Fruit fly (Drosophila melanogaster) whole organism, embryonic: Measurements from ENCODE around the gene anox.
A peak's percentile ranks its signal among the peaks of the same experiment; 100 is the strongest.

Experiments
- Blimp-1 ChIP-seq: fragments of 200-800 bp; sonication (Bioruptor generic); optimal IDR thresholded peaks from 3 replicates; lab custom pipeline; 2018; ENCODE audit warnings: missing biosample characterization, missing genetic modification characterization, mild to moderate bottlenecking, moderate library complexity, missing genetic modification reagents
- CG10431 ChIP-seq: fragments of 200-800 bp; sonication (Bioruptor generic); optimal IDR thresholded peaks from 3 replicates; lab custom pipeline; 2018; ENCODE audit warnings: missing biosample characterization, mild to moderate bottlenecking, missing genetic modification characterization
- CG10543 ChIP-seq: fragments of 200-800 bp; sonication (Bioruptor generic); optimal IDR thresholded peaks from 3 replicates; lab custom pipeline; 2017; ENCODE audit warnings: missing biosample characterization, mild to moderate bottlenecking, missing genetic modification characterization, moderate library complexity
- CG10654 ChIP-seq: fragments of 200-800 bp; sonication (Bioruptor generic); optimal IDR thresholded peaks from 2 replicates; lab custom pipeline; 2016; ENCODE audit warnings: missing biosample characterization, missing genetic modification characterization
- CG11456 ChIP-seq: fragments of 200-800 bp; sonication (Bioruptor generic); IDR thresholded peaks from 3 replicates; pipeline ENCODE4 v1.3.6; 2022; ENCODE audit warnings: missing biosample characterization, missing genetic modification characterization
- CG11560 ChIP-seq: fragments of 200-800 bp; sonication (Bioruptor generic); IDR thresholded peaks from 3 replicates; pipeline ENCODE4 v1.3.6; 2022; ENCODE audit warnings: missing biosample characterization, missing genetic modification characterization
- CG12219 ChIP-seq: fragments of 200-800 bp; sonication (Bioruptor generic); optimal IDR thresholded peaks from 3 replicates; lab custom pipeline; 2018; ENCODE audit warnings: missing biosample characterization, mild to moderate bottlenecking, missing genetic modification characterization
- CG1233 ChIP-seq: fragments of 200-800 bp; sonication (Bioruptor generic); optimal IDR thresholded peaks from 4 replicates; lab custom pipeline; 2018; ENCODE audit warnings: missing biosample characterization, mild to moderate bottlenecking, missing genetic modification characterization
- CG14860 ChIP-seq: fragments of 200-800 bp; sonication (Bioruptor generic); IDR thresholded peaks from 3 replicates; pipeline ENCODE4 v1.3.6; 2022; ENCODE audit warnings: missing biosample characterization, missing genetic modification characterization; ENCODE audit not compliant: partially characterized antibody
- CG15479 ChIP-seq: fragments of 200-800 bp; sonication (Bioruptor generic); optimal IDR thresholded peaks from 3 replicates; lab custom pipeline; 2019; ENCODE audit warnings: missing biosample characterization, mild to moderate bottlenecking, missing genetic modification characterization, moderate library complexity
- CG17186 ChIP-seq: fragments of 200-800 bp; sonication (Bioruptor generic); optimal IDR thresholded peaks from 3 replicates; lab custom pipeline; 2017; ENCODE audit warnings: missing biosample characterization, missing genetic modification reagents, missing genetic modification characterization
- CG18262 ChIP-seq: fragments of 200-800 bp; optimal IDR thresholded peaks from 3 replicates; lab custom pipeline; 2019; ENCODE audit warnings: missing biosample characterization, mild to moderate bottlenecking, missing genetic modification characterization, moderate library complexity
- CG2712 ChIP-seq: fragments of 200-800 bp; optimal IDR thresholded peaks from 3 replicates; lab custom pipeline; 2019; ENCODE audit warnings: missing biosample characterization, mild to moderate bottlenecking, missing genetic modification characterization, moderate library complexity
- CG3065 ChIP-seq: fragments of 200-800 bp; sonication (Bioruptor generic); optimal IDR thresholded peaks from 2 replicates; lab custom pipeline; 2016; ENCODE audit warnings: missing biosample characterization, missing genetic modification characterization
- CG34376 ChIP-seq: fragments of 200-800 bp; sonication (Bioruptor generic); optimal IDR thresholded peaks from 2 replicates; lab custom pipeline; 2018; ENCODE audit warnings: missing biosample characterization, mild to moderate bottlenecking, missing genetic modification characterization
- CG3838 ChIP-seq: fragments of 200-800 bp; sonication (Bioruptor generic); optimal IDR thresholded peaks from 3 replicates; lab custom pipeline; 2016; ENCODE audit warnings: missing biosample characterization, missing genetic modification characterization
- CG4282 ChIP-seq: fragments of 200-800 bp; sonication (Bioruptor generic); optimal IDR thresholded peaks from 2 replicates; lab custom pipeline; 2016; ENCODE audit warnings: missing biosample characterization, missing genetic modification characterization
- CG4404 ChIP-seq: fragments of 200-800 bp; sonication (Bioruptor generic); IDR thresholded peaks from 2 replicates; pipeline ENCODE4 v1.3.6; 2022; ENCODE audit warnings: missing biosample characterization, missing genetic modification characterization
- CG4707 ChIP-seq: fragments of 200-800 bp; sonication (Bioruptor generic); optimal IDR thresholded peaks from 2 replicates; lab custom pipeline; 2018; ENCODE audit warnings: missing biosample characterization, mild to moderate bottlenecking, missing genetic modification characterization, moderate library complexity
- CG7745 ChIP-seq: fragments of 200-800 bp; sonication (Bioruptor generic); optimal IDR thresholded peaks from 2 replicates; lab custom pipeline; 2018; ENCODE audit warnings: missing biosample characterization, mild to moderate bottlenecking, missing genetic modification characterization, moderate library complexity
- CG9876 ChIP-seq: fragments of 200-800 bp; sonication (Bioruptor generic); optimal IDR thresholded peaks from 2 replicates; lab custom pipeline; 2016; ENCODE audit warnings: missing biosample characterization, missing genetic modification characterization
- CHES-1-like ChIP-seq: fragments of 200-800 bp; sonication (Bioruptor generic); optimal IDR thresholded peaks from 2 replicates; lab custom pipeline; 2016; ENCODE audit warnings: missing biosample characterization, missing genetic modification characterization
- Dbx ChIP-seq: fragments of 200-800 bp; sonication (Bioruptor generic); IDR thresholded peaks from 3 replicates; pipeline ENCODE4 v1.3.6; 2022; ENCODE audit warnings: missing biosample characterization, missing genetic modification characterization
- Hsf ChIP-seq: fragments of 200-800 bp; sonication (Bioruptor generic); optimal IDR thresholded peaks from 3 replicates; lab custom pipeline; 2016; ENCODE audit warnings: missing biosample characterization, missing genetic modification characterization
- Lhr ChIP-seq: fragments of 200-800 bp; sonication (Bioruptor generic); optimal IDR thresholded peaks from 3 replicates; lab custom pipeline; 2017; ENCODE audit warnings: mild to moderate bottlenecking, missing biosample characterization, missing genetic modification reagents, missing genetic modification characterization
- MESR4 ChIP-seq: fragments of 200-800 bp; sonication (Bioruptor generic); optimal IDR thresholded peaks from 2 replicates; lab custom pipeline; 2018; ENCODE audit warnings: missing biosample characterization, mild to moderate bottlenecking, missing genetic modification characterization, moderate library complexity
- Mrtf ChIP-seq: fragments of 200-800 bp; sonication (Bioruptor generic); IDR thresholded peaks from 3 replicates; pipeline ENCODE4 v1.3.6; 2022; ENCODE audit warnings: missing biosample characterization, missing genetic modification characterization
- Taf1 ChIP-seq: fragments of 200-800 bp; sonication (Bioruptor generic); IDR thresholded peaks from 2 replicates; pipeline ENCODE4 v1.3.6; 2022; ENCODE audit warnings: missing biosample characterization, missing genetic modification characterization
- Tbp ChIP-seq: fragments of >200 bp; optimal IDR thresholded peaks from 2 replicates; lab custom pipeline; 2018; ENCODE audit warnings: missing biosample characterization, missing genetic modification characterization
- ab ChIP-seq: fragments of 200-800 bp; sonication (Bioruptor generic); optimal IDR thresholded peaks from 2 replicates; lab custom pipeline; 2016; ENCODE audit warnings: missing biosample characterization, missing genetic modification characterization
- ara ChIP-seq: fragments of 200-800 bp; sonication (Bioruptor generic); IDR thresholded peaks from 2 replicates; pipeline ENCODE4 v1.3.6; 2022; ENCODE audit warnings: missing biosample characterization, missing genetic modification characterization
- bigmax ChIP-seq: fragments of 200-800 bp; sonication (Bioruptor generic); optimal IDR thresholded peaks from 2 replicates; lab custom pipeline; 2018; ENCODE audit warnings: missing biosample characterization, mild to moderate bottlenecking, missing genetic modification characterization
- cas ChIP-seq: fragments of 200-800 bp; sonication (Bioruptor generic); IDR thresholded peaks from 2 replicates; pipeline ENCODE4 v1.3.6; 2022; ENCODE audit warnings: missing biosample characterization, missing genetic modification characterization
- dan ChIP-seq: fragments of 200-800 bp; sonication (Bioruptor generic); IDR thresholded peaks from 2 replicates; pipeline ENCODE4 v1.3.6; 2022; ENCODE audit warnings: missing biosample characterization, missing genetic modification characterization
- ems ChIP-seq: fragments of 200-800 bp; sonication (Bioruptor generic); optimal IDR thresholded peaks from 3 replicates; lab custom pipeline; 2016; ENCODE audit warnings: missing biosample characterization, missing genetic modification characterization
- exex ChIP-seq: fragments of 200-800 bp; sonication (Bioruptor generic); optimal IDR thresholded peaks from 4 replicates; lab custom pipeline; 2018; ENCODE audit warnings: missing biosample characterization, mild to moderate bottlenecking, missing genetic modification characterization, moderate library complexity
- fu2 ChIP-seq: fragments of 200-800 bp; sonication (Bioruptor generic); optimal IDR thresholded peaks from 2 replicates; lab custom pipeline; 2016; ENCODE audit warnings: missing biosample characterization, missing genetic modification characterization
- ind ChIP-seq: fragments of 200-800 bp; sonication (Bioruptor generic); optimal IDR thresholded peaks from 3 replicates; lab custom pipeline; 2016; ENCODE audit warnings: missing biosample characterization, missing genetic modification characterization
- inv ChIP-seq: fragments of 200-800 bp; sonication (Bioruptor generic); IDR thresholded peaks from 2 replicates; pipeline ENCODE4 v1.3.6; 2022; ENCODE audit warnings: missing biosample characterization, missing genetic modification characterization; ENCODE audit not compliant: partially characterized antibody
- mirr ChIP-seq: fragments of 200-800 bp; sonication (Bioruptor generic); optimal IDR thresholded peaks from 3 replicates; lab custom pipeline; 2018; ENCODE audit warnings: missing biosample characterization, mild to moderate bottlenecking, missing genetic modification characterization
- onecut ChIP-seq: fragments of 200-800 bp; sonication (Bioruptor generic); IDR thresholded peaks from 2 replicates; pipeline ENCODE4 v1.3.6; 2022; ENCODE audit warnings: missing biosample characterization, missing genetic modification characterization
- pfk ChIP-seq: fragments of 200-800 bp; sonication (Bioruptor generic); optimal IDR thresholded peaks from 2 replicates; lab custom pipeline; 2018; ENCODE audit warnings: missing biosample characterization, mild to moderate bottlenecking, missing genetic modification characterization, moderate library complexity
- slp2 ChIP-seq: fragments of 200-800 bp; sonication (Bioruptor generic); optimal IDR thresholded peaks from 2 replicates; lab custom pipeline; 2016; ENCODE audit warnings: missing biosample characterization, missing genetic modification characterization
- sna ChIP-seq: fragments of 200-800 bp; sonication (Bioruptor generic); IDR thresholded peaks from 2 replicates; pipeline ENCODE4 v1.3.6; 2022; ENCODE audit warnings: missing biosample characterization, missing genetic modification characterization; ENCODE audit not compliant: partially characterized antibody
- stwl ChIP-seq: fragments of 200-800 bp; sonication (Bioruptor generic); optimal IDR thresholded peaks from 3 replicates; lab custom pipeline; 2018; ENCODE audit warnings: missing biosample characterization, mild to moderate bottlenecking, missing genetic modification characterization, moderate library complexity
- sug ChIP-seq: fragments of 200-800 bp; optimal IDR thresholded peaks from 2 replicates; lab custom pipeline; 2019; ENCODE audit warnings: missing biosample characterization, mild to moderate bottlenecking, missing genetic modification characterization, moderate library complexity
- unpg ChIP-seq: fragments of 200-800 bp; sonication (Bioruptor generic); optimal IDR thresholded peaks from 3 replicates; lab custom pipeline; 2018; ENCODE audit warnings: missing biosample characterization, mild to moderate bottlenecking, missing genetic modification characterization, moderate library complexity
- wdn ChIP-seq: fragments of 200-800 bp; sonication (Bioruptor generic); IDR thresholded peaks from 2 replicates; pipeline ENCODE4 v1.3.6; 2022; ENCODE audit warnings: missing biosample characterization, missing genetic modification characterization

Gene anox

DNA sequence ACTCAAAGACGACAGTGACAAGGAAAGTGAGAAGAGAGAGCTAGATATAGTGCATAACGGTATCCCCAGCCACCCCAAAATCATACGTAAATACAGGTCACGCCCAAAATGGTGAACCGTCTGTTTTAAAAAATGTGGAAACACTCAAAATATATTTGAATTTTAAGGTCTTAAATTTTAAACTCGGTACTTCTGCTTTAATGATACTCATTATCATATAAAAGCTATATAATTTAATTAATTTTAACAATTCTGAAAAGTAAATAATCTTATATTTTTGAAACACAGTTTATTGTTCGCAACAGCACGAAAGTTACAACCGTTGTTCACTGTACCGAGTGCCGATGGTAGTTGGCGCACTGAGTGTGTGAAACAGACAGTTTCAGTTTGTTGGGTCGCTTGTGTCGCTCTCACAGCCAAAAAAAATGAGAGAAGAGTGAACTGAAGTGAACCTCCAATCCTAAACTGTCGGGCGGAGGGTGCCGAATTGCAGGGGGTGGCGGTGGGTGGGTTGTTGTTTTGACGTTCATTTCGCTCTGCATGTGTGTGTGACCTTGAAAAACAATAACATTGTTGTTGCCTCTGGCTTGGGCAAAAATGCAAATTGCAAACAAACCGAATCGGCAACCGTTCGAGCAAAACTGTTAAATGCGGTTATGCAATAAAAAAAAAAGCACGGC is 47.4 kb upstream of the anox start (continued):
- TF ChIP-seq MESR4, result peak; percentile 9
- TF ChIP-seq onecut (GFP tag; lab: Robert Waterston, UW), result peak; percentile 71

DNA sequence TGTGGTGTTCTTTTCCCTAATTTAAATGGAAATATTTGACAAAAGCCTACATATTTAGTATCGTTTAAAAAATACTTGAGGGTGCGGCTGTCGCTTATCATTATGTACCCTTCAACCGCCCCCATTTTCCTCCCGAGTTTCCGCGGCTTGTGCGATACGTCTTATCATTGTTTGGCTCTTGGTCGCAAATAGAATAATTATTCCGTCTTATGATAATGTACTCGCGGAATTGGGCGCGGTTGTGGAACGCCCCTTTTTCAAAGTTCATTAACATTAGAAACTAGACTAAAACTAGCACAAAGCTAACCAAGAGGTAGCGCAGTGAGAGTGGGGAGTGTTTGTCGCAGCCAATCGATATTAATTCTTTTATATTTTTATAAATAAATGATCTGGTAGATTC is 46.3 kb upstream of the anox start:
- TF ChIP-seq sug (tag; lab: Kevin White, UChicago) (peak; percentile 10), CG34376 (peak; percentile 41), slp2 (GFP tag; lab: Kevin White, UChicago) (no peak), CG1233 (no peak), CG10543 (GFP tag; lab: Kevin White, UChicago) (peak; percentile 11), unpg (GFP tag; lab: Kevin White, UChicago) (no peak), exex (tag; lab: Kevin White, UChicago) (peak; percentile 74), CG3065 (GFP tag; lab: Kevin White, UChicago) (no peak), mirr (GFP tag; lab: Kevin White, UChicago) (peak; percentile 13)

DNA sequence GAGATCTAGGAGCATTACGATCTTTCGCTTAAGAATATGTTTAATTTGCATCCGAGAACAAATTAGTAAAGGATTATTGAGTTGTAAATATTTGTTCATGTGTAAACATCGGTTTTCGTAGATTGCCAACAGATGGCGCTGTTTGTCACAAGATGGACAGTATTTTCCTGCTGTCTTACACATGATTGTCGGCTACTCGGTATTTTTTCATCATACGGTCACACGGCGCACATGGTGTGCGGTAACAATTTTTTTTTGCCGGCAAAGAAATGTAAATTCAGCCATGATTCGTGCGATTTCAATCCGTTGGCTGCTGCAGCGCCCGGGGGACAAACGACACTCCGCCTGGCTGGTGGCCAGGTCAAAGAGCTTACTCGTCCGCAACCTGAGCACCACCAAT is 43.8 kb upstream of the anox start, which contains the start of the genes bbx and waw:
Gene bbx, plus strand, starts transcription at position 151 of the 400 bp plus-strand sequence.
Gene waw, plus strand, starts transcription at position 151 of the 400 bp plus-strand sequence.
- TF ChIP-seq dan (no peak), Hsf (GFP tag; lab: Kevin White, UChicago) (peak; percentile 17), cas (GFP tag; lab: Robert Waterston, UW) (no peak), fu2 (GFP tag; lab: Kevin White, UChicago) (no peak), ara (GFP tag; lab: Robert Waterston, UW) (no peak; the same call in 1 of the 2 replicates), Dbx (no peak), Blimp-1 (GFP tag; lab: Kevin White, UChicago) (no peak), CG4404 (GFP tag; lab: Robert Waterston, UW) (no peak), CHES-1-like (GFP tag; lab: Kevin White, UChicago) (peak; percentile 40), ab (GFP tag; lab: Kevin White, UChicago) (no peak), ind (GFP tag; lab: Kevin White, UChicago) (no peak), Tbp (no peak), inv (GFP tag; lab: Robert Waterston, UW) (no peak), ems (GFP tag; lab: Kevin White, UChicago) (no peak), CG18262 (tag; lab: Kevin White, UChicago) (peak; percentile 3), CG14860 (GFP tag; lab: Robert Waterston, UW) (no peak), pfk (GFP tag; lab: Kevin White, UChicago) (no peak), CG4282 (GFP tag; lab: Kevin White, UChicago) (no peak), CG2712 (tag; lab: Kevin White, UChicago) (peak; percentile 4), Lhr (GFP tag; lab: Kevin White, UChicago) (peak; percentile 81), CG3838 (GFP tag; lab: Kevin White, UChicago) (no peak), CG9876 (no peak), CG11560 (tag; lab: Robert Waterston, UW) (no peak), CG4707 (GFP tag; lab: Kevin White, UChicago) (peak; percentile 17), CG15479 (no peak), CG7745 (no peak), CG11456 (peak; percentile 64; the same call in 1 of the 3 replicates), CG17186 (no peak), sna (GFP tag; lab: Robert Waterston, UW) (no peak), CG12219 (GFP tag; lab: Kevin White, UChicago) (no peak), wdn (GFP tag; lab: Robert Waterston, UW) (no peak), Taf1 (GFP tag; lab: Robert Waterston, UW) (no peak), bigmax (GFP tag; lab: Kevin White, UChicago) (peak; percentile 23), CG10431 (GFP tag; lab: Kevin White, UChicago) (no peak), Mrtf (no peak), CG10654 (GFP tag; lab: Kevin White, UChicago) (no peak), stwl (tag; lab: Kevin White, UChicago) (peak; percentile 57)
